Worm (Caenorhabditis elegans) whole organism, young adult: ENCODE measurements around the gene trcs-2.

Experiments
- F10E7.11 ChIP-seq: sonication (generic microtip); optimal IDR thresholded peaks from 2 replicates; lab custom pipeline; 2017; ENCODE audit warnings: mild to moderate bottlenecking, missing genetic modification characterization, moderate library complexity, missing compliant biosample characterization
- F33H1.4 ChIP-seq: fragments of 200-800 bp; sonication (Bioruptor generic); IDR thresholded peaks from 2 replicates; pipeline ENCODE4 v1.3.6; 2022; ENCODE audit warnings: missing genetic modification reagents, missing genetic modification characterization, missing compliant biosample characterization
- F39B2.1 ChIP-seq: fragments of 200-800 bp; sonication (Bioruptor generic); IDR thresholded peaks from 2 replicates; pipeline ENCODE4 v1.3.6; 2022; ENCODE audit warnings: missing genetic modification reagents, missing genetic modification characterization, missing compliant biosample characterization
- F52B5.7 ChIP-seq: sonication (generic microtip); optimal IDR thresholded peaks from 2 replicates; lab custom pipeline; 2016; ENCODE audit warnings: mild to moderate bottlenecking, missing genetic modification characterization, missing compliant biosample characterization
- F57C9.4 ChIP-seq: sonication (generic microtip); optimal IDR thresholded peaks from 2 replicates; lab custom pipeline; 2017; ENCODE audit warnings: mild to moderate bottlenecking, missing genetic modification characterization, missing compliant biosample characterization
- K11D2.4 ChIP-seq: fragments of 200-800 bp; sonication (Bioruptor generic); IDR thresholded peaks from 2 replicates; pipeline ENCODE4 v1.3.6; 2022; ENCODE audit warnings: missing genetic modification reagents, missing genetic modification characterization, missing compliant biosample characterization
- T07F8.4 ChIP-seq: sonication (generic microtip); optimal IDR thresholded peaks from 2 replicates; lab custom pipeline; 2016; ENCODE audit warnings: mild to moderate bottlenecking, missing genetic modification characterization, moderate library complexity, missing compliant biosample characterization
- aptf-2 ChIP-seq: fragments of 200-800 bp; sonication (Bioruptor generic); conservative IDR thresholded peaks from 2 replicates; pipeline ENCODE4 v1.3.6; 2022; ENCODE audit warnings: missing genetic modification reagents, missing genetic modification characterization, missing compliant biosample characterization
- atf-7 ChIP-seq: sonication (generic microtip); optimal IDR thresholded peaks from 2 replicates; lab custom pipeline; 2017; ENCODE audit warnings: mild to moderate bottlenecking, missing genetic modification characterization, missing compliant biosample characterization
- athp-1 ChIP-seq: sonication (generic microtip); optimal IDR thresholded peaks from 2 replicates; lab custom pipeline; 2017; ENCODE audit warnings: mild to moderate bottlenecking, missing genetic modification characterization, missing compliant biosample characterization
- attf-3 ChIP-seq: fragments of 200-800 bp; sonication (Bioruptor generic); conservative IDR thresholded peaks from 2 replicates; pipeline ENCODE4 v1.3.6; 2022; ENCODE audit warnings: missing genetic modification reagents, missing genetic modification characterization, missing compliant biosample characterization
- attf-5 ChIP-seq: fragments of 200-800 bp; sonication (Bioruptor generic); optimal IDR thresholded peaks from 2 replicates; lab custom pipeline; 2018; ENCODE audit warnings: mild to moderate bottlenecking, missing genetic modification characterization, missing compliant biosample characterization
- attf-6 ChIP-seq: fragments of 200-800 bp; sonication (Bioruptor generic); IDR thresholded peaks from 2 replicates; pipeline ENCODE4 v1.3.6; 2022; ENCODE audit warnings: missing genetic modification reagents, missing genetic modification characterization, missing compliant biosample characterization
- cebp-1 ChIP-seq, 2 experiments: fragments of 200-800 bp in 1 of 2; sonication (Bioruptor generic) in 1 of 2; sonication (generic microtip) in 1 of 2; IDR thresholded peaks in 1 of 2; optimal IDR thresholded peaks in 1 of 2; 2 replicates each; pipeline versions ENCODE4 v1.3.6 to Lab custom; 2017 to 2022; ENCODE audit warnings: missing compliant biosample characterization in 2 of 2, missing genetic modification characterization in 2 of 2, mild to moderate bottlenecking in 1 of 2, missing genetic modification reagents in 1 of 2, moderate library complexity in 1 of 2
- cebp-2 ChIP-seq: fragments of 200-800 bp; sonication (Bioruptor generic); IDR thresholded peaks from 2 replicates; pipeline ENCODE4 v1.3.6; 2022; ENCODE audit warnings: missing genetic modification characterization, missing compliant biosample characterization
- ceh-100 ChIP-seq: fragments of 200-800 bp; sonication (Bioruptor generic); IDR thresholded peaks from 2 replicates; pipeline ENCODE4 v1.3.6; 2022; ENCODE audit warnings: missing genetic modification reagents, missing genetic modification characterization, missing compliant biosample characterization
- ceh-27 ChIP-seq: fragments of 200-800 bp; sonication (Bioruptor generic); optimal IDR thresholded peaks from 2 replicates; lab custom pipeline; 2018; ENCODE audit warnings: mild to moderate bottlenecking, missing genetic modification characterization, moderate library complexity, missing compliant biosample characterization
- ceh-40 ChIP-seq: fragments of 200-800 bp; sonication (Bioruptor generic); IDR thresholded peaks from 2 replicates; pipeline ENCODE4 v1.3.6; 2022; ENCODE audit warnings: missing genetic modification characterization, missing compliant biosample characterization
- ceh-58 ChIP-seq: fragments of 200-800 bp; sonication (Bioruptor generic); IDR thresholded peaks from 2 replicates; pipeline ENCODE4 v1.3.6; 2022; ENCODE audit warnings: missing genetic modification characterization, missing compliant biosample characterization
- ceh-79 ChIP-seq: sonication (generic microtip); optimal IDR thresholded peaks from 2 replicates; lab custom pipeline; 2017; ENCODE audit warnings: mild to moderate bottlenecking, missing genetic modification characterization, missing compliant biosample characterization
- chd-7 ChIP-seq: sonication (generic microtip); optimal IDR thresholded peaks from 2 replicates; lab custom pipeline; 2016; ENCODE audit warnings: mild to moderate bottlenecking, missing genetic modification characterization, moderate library complexity, missing compliant biosample characterization
- egrh-3 ChIP-seq: fragments of 200-800 bp; sonication (Bioruptor generic); IDR thresholded peaks from 2 replicates; pipeline ENCODE4 v1.3.6; 2022; ENCODE audit warnings: missing genetic modification reagents, missing genetic modification characterization, missing compliant biosample characterization
- fkh-3 ChIP-seq: sonication (generic microtip); optimal IDR thresholded peaks from 2 replicates; lab custom pipeline; 2016; ENCODE audit warnings: mild to moderate bottlenecking, missing genetic modification characterization, missing compliant biosample characterization
- hlh-26 ChIP-seq: fragments of 200-800 bp; sonication (Bioruptor generic); conservative IDR thresholded peaks from 2 replicates; pipeline ENCODE4 v1.3.6; 2022; ENCODE audit warnings: missing genetic modification reagents, missing genetic modification characterization, missing compliant biosample characterization
- hmg-1.2 ChIP-seq: fragments of 200-800 bp; sonication (Bioruptor generic); IDR thresholded peaks from 2 replicates; pipeline ENCODE4 v1.3.6; 2022; ENCODE audit warnings: missing genetic modification reagents, missing genetic modification characterization, missing compliant biosample characterization
- hrde-1 ChIP-seq: sonication (generic microtip); optimal IDR thresholded peaks from 2 replicates; lab custom pipeline; 2016; ENCODE audit warnings: missing genetic modification characterization, mild to moderate bottlenecking, missing compliant biosample characterization, moderate library complexity, missing genotype, missing genetic modification reagents, borderline replicate concordance
- let-526 ChIP-seq: fragments of 200-800 bp; sonication (Bioruptor generic); IDR thresholded peaks from 2 replicates; pipeline ENCODE4 v1.3.6; 2022; ENCODE audit warnings: missing genetic modification reagents, missing genetic modification characterization, missing compliant biosample characterization
- lin-26 ChIP-seq: fragments of 200-800 bp; sonication (Bioruptor generic); IDR thresholded peaks from 2 replicates; pipeline ENCODE4 v1.3.6; 2022; ENCODE audit warnings: missing genetic modification reagents, missing genetic modification characterization, missing compliant biosample characterization
- lin-35 ChIP-seq, 3 experiments: fragments of 150-350 bp in 2 of 3; sonication (generic microtip) in 1 of 3; optimal IDR thresholded peaks; 2 replicates each; lab custom pipeline; 2014 to 2018; ENCODE audit warnings: missing biosample characterization in 3 of 3, missing genetic modification characterization in 3 of 3, missing genetic modification reagents in 3 of 3
- lin-40 ChIP-seq: sonication (generic microtip); optimal IDR thresholded peaks from 2 replicates; lab custom pipeline; 2016; ENCODE audit warnings: missing genetic modification characterization, mild to moderate bottlenecking, missing compliant biosample characterization, missing genotype, missing genetic modification reagents
- lin-54 ChIP-seq: fragments of 200-800 bp; sonication (Bioruptor generic); optimal IDR thresholded peaks from 2 replicates; lab custom pipeline; 2018; ENCODE audit warnings: mild to moderate bottlenecking, missing genetic modification characterization, missing compliant biosample characterization
- lir-1 ChIP-seq: fragments of 200-800 bp; sonication (Bioruptor generic); conservative IDR thresholded peaks from 2 replicates; pipeline ENCODE4 v1.3.6; 2022; ENCODE audit warnings: missing genetic modification reagents, missing genetic modification characterization, missing compliant biosample characterization
- lsl-1 ChIP-seq: fragments of 200-800 bp; sonication (Bioruptor generic); optimal IDR thresholded peaks from 2 replicates; lab custom pipeline; 2018; ENCODE audit warnings: mild to moderate bottlenecking, missing genetic modification characterization, moderate library complexity, missing compliant biosample characterization
- madf-3 ChIP-seq: fragments of 200-800 bp; sonication (Bioruptor generic); IDR thresholded peaks from 2 replicates; pipeline ENCODE4 v1.3.6; 2022; ENCODE audit warnings: missing genetic modification reagents, missing genetic modification characterization, missing compliant biosample characterization
- madf-6 ChIP-seq: fragments of 200-800 bp; sonication (Bioruptor generic); IDR thresholded peaks from 2 replicates; pipeline ENCODE4 v1.3.6; 2022; ENCODE audit warnings: missing genetic modification reagents, missing genetic modification characterization, missing compliant biosample characterization
- nfya-2 ChIP-seq: fragments of 200-800 bp; sonication (Bioruptor generic); IDR thresholded peaks from 2 replicates; pipeline ENCODE4 v1.3.6; 2022; ENCODE audit warnings: missing genetic modification reagents, missing genetic modification characterization, missing compliant biosample characterization
- nfyb-1 ChIP-seq: fragments of 200-800 bp; sonication (Bioruptor generic); IDR thresholded peaks from 2 replicates; pipeline ENCODE4 v1.3.6; 2022; ENCODE audit warnings: missing genetic modification reagents, missing genetic modification characterization, missing compliant biosample characterization
- nhr-80 ChIP-seq: sonication (generic microtip); optimal IDR thresholded peaks from 2 replicates; lab custom pipeline; 2016; ENCODE audit warnings: missing genetic modification characterization, missing compliant biosample characterization
- rcor-1 ChIP-seq: fragments of 200-800 bp; sonication (Bioruptor generic); IDR thresholded peaks from 2 replicates; pipeline ENCODE4 v1.3.6; 2022; ENCODE audit warnings: missing genetic modification reagents, missing genetic modification characterization, missing compliant biosample characterization
- repo-1 ChIP-seq: sonication (generic microtip); optimal IDR thresholded peaks from 2 replicates; lab custom pipeline; 2017; ENCODE audit warnings: mild to moderate bottlenecking, missing genetic modification characterization, missing compliant biosample characterization
- sdz-38 ChIP-seq: sonication (generic microtip); optimal IDR thresholded peaks from 2 replicates; lab custom pipeline; 2016; ENCODE audit warnings: missing genotype, missing genetic modification characterization, missing compliant biosample characterization
- tbp1 ChIP-seq: fragments of 200-800 bp; sonication (Bioruptor generic); optimal IDR thresholded peaks from 2 replicates; lab custom pipeline; 2018; ENCODE audit warnings: mild to moderate bottlenecking, missing genetic modification characterization, missing compliant biosample characterization
- unc-130 ChIP-seq: sonication (generic microtip); optimal IDR thresholded peaks from 2 replicates; lab custom pipeline; 2016; ENCODE audit warnings: missing genetic modification reagents, missing genetic modification characterization, missing compliant biosample characterization
- unc-62 ChIP-seq: fragments of 150-350 bp; optimal IDR thresholded peaks from 2 replicates; lab custom pipeline; 2014; ENCODE audit warnings: missing biosample characterization, missing genetic modification reagents, missing genetic modification characterization
- xnd-1 ChIP-seq: sonication (generic microtip); optimal IDR thresholded peaks from 2 replicates; lab custom pipeline; 2016; ENCODE audit warnings: missing genotype, missing genetic modification reagents, missing genetic modification characterization, missing compliant biosample characterization
- ztf-22 ChIP-seq: fragments of 200-800 bp; sonication (Bioruptor generic); optimal IDR thresholded peaks from 2 replicates; lab custom pipeline; 2018; ENCODE audit warnings: mild to moderate bottlenecking, missing genetic modification characterization, moderate library complexity, missing compliant biosample characterization
- ztf-26 ChIP-seq: sonication (generic microtip); optimal IDR thresholded peaks from 2 replicates; lab custom pipeline; 2017; ENCODE audit warnings: missing genetic modification characterization, missing compliant biosample characterization
- ztf-6 ChIP-seq: fragments of 200-800 bp; sonication (Bioruptor generic); IDR thresholded peaks from 2 replicates; pipeline ENCODE4 v1.3.6; 2022; ENCODE audit warnings: missing genetic modification reagents, missing genetic modification characterization, missing compliant biosample characterization

trcs-2 gene

DNA sequence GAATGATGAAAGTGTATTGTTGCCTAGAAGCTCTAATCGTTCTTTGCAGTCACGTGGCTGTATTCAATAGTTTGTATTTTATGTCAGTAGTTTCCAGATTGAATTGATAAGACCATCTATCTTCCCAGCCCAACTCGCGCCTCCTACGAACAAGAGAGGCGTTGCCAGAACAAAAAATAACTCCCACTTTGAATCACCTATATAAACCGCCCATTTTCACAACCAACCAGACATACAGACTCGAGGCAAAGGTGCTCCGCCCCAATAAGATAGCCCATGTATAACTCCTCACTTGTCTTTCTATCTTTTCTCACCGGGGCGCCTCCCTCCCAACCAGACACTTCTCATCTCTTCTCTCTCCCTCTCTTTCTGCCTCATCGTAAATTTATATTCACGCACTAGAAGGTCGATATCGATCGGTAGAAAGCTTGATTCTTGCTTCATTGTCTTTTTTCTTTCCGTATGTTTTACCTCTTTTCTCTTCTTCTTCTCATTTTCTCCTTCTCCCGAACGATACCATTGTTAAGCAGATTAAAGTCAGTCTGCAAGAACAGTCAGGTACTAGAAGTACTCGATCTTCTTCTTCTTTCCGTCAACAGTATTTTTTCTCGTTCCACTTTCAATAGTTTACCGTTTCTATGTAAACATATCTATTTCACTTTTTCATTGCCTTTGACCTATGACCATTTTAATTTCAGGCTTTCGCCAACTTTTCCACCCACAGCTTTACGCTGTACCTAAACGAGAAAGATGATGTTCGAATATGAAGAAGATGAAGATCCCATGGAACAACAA is 21.3 kb downstream of the trcs-2 start, which contains the start of gene mak-1:
TSS of gene mak-1 (plus strand) at position 693 of the 795 bp plus-strand sequence.
- TF ChIP-seq hlh-26 (no peak), lin-26 (GFP tag; lab: Robert Waterston, UW) (0 out of 2 replicates have a peak, but pooled peaks have one; percentile 29), nhr-80 (tag; lab: Kevin White, UChicago) (peak; percentile 31), hmg-1.2 (peak; percentile 16; the same call in 1 of the 2 replicates), athp-1 (no peak), ceh-40 (no peak), attf-3 (GFP tag; lab: Robert Waterston, UW) (no peak), xnd-1 (no peak), sdz-38 (tag; lab: Kevin White, UChicago) (no peak), ztf-26 (peak; percentile 22), ceh-58 (GFP tag; lab: Robert Waterston, UW) (no peak), aptf-2 (GFP tag; lab: Robert Waterston, UW) (no peak), ceh-27 (no peak), repo-1 (tag; lab: Kevin White, UChicago) (no peak), attf-6 (no peak), ceh-79 (tag; lab: Kevin White, UChicago) (no peak), tbp1 (GFP tag; lab: Kevin White, UChicago) (peak; percentile 10), lin-35 (GFP tag; optimal IDR thresholded peaks at IDR 0.05; lab: Kevin White, UChicago) (no peak), unc-62 (no peak), attf-5 (GFP tag; lab: Kevin White, UChicago) (no peak), egrh-3 (GFP tag; lab: Robert Waterston, UW) (no peak), F57C9.4 (tag; lab: Kevin White, UChicago) (no peak), lin-54 (GFP tag; lab: Kevin White, UChicago) (no peak), hrde-1 (tag; lab: Kevin White, UChicago) (no peak), cebp-2 (no peak), lin-40 (tag; lab: Kevin White, UChicago) (peak; percentile 65), madf-3 (GFP tag; lab: Robert Waterston, UW) (no peak), nfyb-1 (GFP tag; lab: Robert Waterston, UW) (no peak), fkh-3 (no peak), atf-7 (tag; lab: Kevin White, UChicago) (no peak), unc-130 (GFP tag; lab: Kevin White, UChicago) (no peak), T07F8.4 (no peak), F33H1.4 (GFP tag; lab: Robert Waterston, UW) (no peak), ztf-22 (no peak), madf-6 (GFP tag; lab: Robert Waterston, UW) (no peak), nfya-2 (no peak), ceh-100 (GFP tag; lab: Robert Waterston, UW) (no peak), lir-1 (GFP tag; lab: Robert Waterston, UW) (no peak), cebp-1 (GFP tag; IDR thresholded peaks at IDR 0.05; lab: Robert Waterston, UW) (no peak), cebp-1 (tag; optimal IDR thresholded peaks at IDR 0.05; lab: Kevin White, UChicago) (peak; percentile 56), chd-7 (tag; lab: Kevin White, UChicago) (no peak), ztf-6 (no peak), F10E7.11 (no peak), lsl-1 (GFP tag; lab: Kevin White, UChicago) (no peak), F52B5.7 (tag; lab: Kevin White, UChicago) (no peak), let-526 (GFP tag; lab: Robert Waterston, UW) (no peak), K11D2.4 (GFP tag; lab: Robert Waterston, UW) (no peak), rcor-1 (GFP tag; lab: Robert Waterston, UW) (no peak), F39B2.1 (no peak)
